2 worm cellular contexts compared by ENCODE assay signal in the genomic region with DNA sequence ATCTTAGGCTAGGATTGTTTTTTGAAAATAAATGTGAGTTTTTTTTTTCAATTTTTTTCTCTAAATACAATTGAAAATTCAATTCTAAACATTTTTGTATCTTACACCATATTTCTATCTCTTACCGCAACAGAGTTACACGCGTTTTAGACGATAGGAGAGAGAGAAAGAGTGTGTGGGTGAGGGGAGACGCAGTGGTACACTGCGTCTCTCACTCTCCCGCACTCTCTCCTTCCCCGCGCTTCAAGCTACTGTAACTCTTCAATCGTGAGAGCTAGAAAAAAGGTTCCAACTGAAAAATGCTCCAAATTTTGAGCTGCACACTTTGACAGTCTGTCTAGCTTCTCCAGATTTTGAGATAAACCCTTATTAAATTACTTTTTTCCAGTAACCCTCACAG.
TF ChIP-seq lines count a peak whose summit lies in the region.

No protein-coding gene starts in this region.

TF ChIP-seq in whole organism, L1 larva, 84 proteins besides CTCF, POLR2A, EP300 and RAD21:
- TF ChIP-seq pax-3 (tag; optimal IDR thresholded peaks at IDR 0.05; lab: Kevin White, UChicago) (no peak), efl-1 (optimal IDR thresholded peaks at IDR 0.05; lab: Kevin White, UChicago) (peak; percentile 31 to 46), efl-1 (GFP tag; optimal IDR thresholded peaks at IDR 0.05 in 1 of 2; lab: Kevin White, UChicago) (no peak)
TF ChIP-seq in whole organism, L1 larva: peak in this region for 1.

TF ChIP-seq in whole organism, young adult, 124 proteins besides CTCF, POLR2A, EP300 and RAD21:
- peak; percentile 90 for TF ChIP-seq hmg-1.2 (GFP tag; IDR thresholded peaks at IDR 0.05; lab: Robert Waterston, UW)
- TF ChIP-seq ztf-22 (GFP tag; optimal IDR thresholded peaks at IDR 0.05; lab: Kevin White, UChicago), result no peak
- TF ChIP-seq chd-7 (tag; optimal IDR thresholded peaks at IDR 0.05; lab: Kevin White, UChicago), result no peak
- TF ChIP-seq lin-26 (GFP tag; IDR thresholded peaks at IDR 0.05; lab: Robert Waterston, UW), result no peak
